Worm (Caenorhabditis elegans): ENCODE results near the gene B0035.21.

B0035.21 gene

DNA sequence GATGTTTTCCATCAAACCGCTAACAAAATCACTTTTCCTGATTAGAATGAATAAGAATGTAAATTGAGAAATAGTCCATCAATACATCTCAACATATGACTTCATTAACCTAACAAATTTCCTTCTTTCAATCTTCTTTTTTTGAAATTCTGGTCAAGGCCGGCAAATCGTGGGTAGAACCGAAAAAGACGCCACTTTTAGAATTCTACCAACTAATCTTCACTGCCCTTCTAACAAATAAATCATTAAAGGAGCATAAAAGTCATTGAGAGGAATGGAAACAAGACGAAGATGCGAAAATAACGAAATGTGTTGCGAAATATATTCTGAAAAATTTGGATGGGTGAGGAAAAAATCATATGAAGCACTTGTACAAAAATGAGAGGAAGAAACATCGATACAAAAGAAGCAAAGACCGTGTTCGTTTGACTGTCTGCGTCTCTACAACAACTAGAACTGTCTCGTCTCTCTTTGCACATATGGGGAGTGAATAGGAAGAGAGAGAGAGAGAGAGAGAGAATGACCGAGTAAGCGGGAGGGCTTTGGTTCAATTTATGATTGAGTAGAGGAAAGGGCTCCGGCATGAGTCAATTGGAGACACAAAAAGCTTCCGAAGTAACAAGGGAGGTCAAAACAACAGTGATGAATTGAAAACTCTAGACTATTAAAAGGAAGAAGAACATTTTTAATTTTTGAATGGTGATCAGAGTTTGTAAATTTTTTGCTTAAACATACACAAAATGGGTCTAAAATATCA, 36.9 kb downstream of the B0035.21 start:
- TF ChIP-seq hnd-1 (tag; optimal IDR thresholded peaks at IDR 0.05) (no peak), tra-4 (tag; optimal IDR thresholded peaks at IDR 0.05) (no peak), scrt-1 (GFP tag; IDR thresholded peaks at IDR 0.05) (no peak), flt-1 (GFP tag; IDR thresholded peaks at IDR 0.05) (no peak), ama-1 (optimal IDR thresholded peaks at IDR 0.05) (no peak), hmg-4 (GFP tag; optimal IDR thresholded peaks at IDR 0.05) (no peak), tbx-37 (GFP tag; conservative IDR thresholded peaks at IDR 0.05) (no peak), F13C5.2 (tag; optimal IDR thresholded peaks at IDR 0.05) (no peak)

DNA sequence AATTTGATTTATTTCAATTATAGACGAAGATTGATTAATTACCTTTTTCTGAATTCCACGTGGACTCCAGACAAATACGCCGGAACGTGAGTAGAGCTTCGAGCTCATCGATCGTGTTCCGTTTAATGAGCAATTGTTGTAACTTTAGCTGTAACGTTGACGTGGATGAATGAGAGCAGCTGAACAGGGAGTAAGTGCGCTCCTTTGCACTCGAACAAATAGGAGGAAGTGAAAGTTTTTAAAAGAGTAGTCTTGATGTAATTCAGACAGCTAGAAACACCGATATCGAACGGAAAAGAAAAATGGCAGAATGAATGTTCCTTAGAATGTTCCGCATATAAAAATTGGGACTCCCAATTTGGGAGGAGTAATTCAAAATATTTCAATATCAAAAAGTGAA, 44.6 kb downstream of the B0035.21 start, which contains the start of gene sec-31:
Gene sec-31 (minus strand): TSS at position 148 of the 400 bp plus-strand sequence.
- TF ChIP-seq tbx-37 (GFP tag; conservative IDR thresholded peaks at IDR 0.05): no peak
- no peak for TF ChIP-seq F13C5.2 (tag; optimal IDR thresholded peaks at IDR 0.05)
- no peak for TF ChIP-seq ceh-36 (tag; optimal IDR thresholded peaks at IDR 0.05)
- TF ChIP-seq ama-1 (optimal IDR thresholded peaks at IDR 0.05): no peak
- TF ChIP-seq flt-1 (GFP tag; IDR thresholded peaks at IDR 0.05): no peak
- no peak for TF ChIP-seq ets-7 (tag; optimal IDR thresholded peaks at IDR 0.05)
- no peak for TF ChIP-seq hmg-4 (GFP tag; optimal IDR thresholded peaks at IDR 0.05)
- no peak for TF ChIP-seq pes-1 (GFP tag; IDR thresholded peaks at IDR 0.05)

- TF ChIP-seq pes-1 (GFP tag; IDR thresholded peaks at IDR 0.05) (no peak), flt-1 (GFP tag; IDR thresholded peaks at IDR 0.05) (no peak), tra-4 (tag; optimal IDR thresholded peaks at IDR 0.05) (no peak), ama-1 (optimal IDR thresholded peaks at IDR 0.05) (no peak), tbx-37 (GFP tag; conservative IDR thresholded peaks at IDR 0.05) (no peak), F13C5.2 (tag; optimal IDR thresholded peaks at IDR 0.05) (no peak), hmbx-1 (tag; optimal IDR thresholded peaks at IDR 0.05) (no peak), tbx-11 (GFP tag; IDR thresholded peaks at IDR 0.05) (no peak), hmg-4 (GFP tag; optimal IDR thresholded peaks at IDR 0.05) (no peak), ceh-13 (GFP tag; optimal IDR thresholded peaks at IDR 0.05) (no peak), scrt-1 (GFP tag; IDR thresholded peaks at IDR 0.05) (no peak), B0310.2 (tag; optimal IDR thresholded peaks at IDR 0.05) (no peak), ets-7 (tag; optimal IDR thresholded peaks at IDR 0.05) (no peak), ceh-36 (tag; optimal IDR thresholded peaks at IDR 0.05) (no peak), hnd-1 (tag; optimal IDR thresholded peaks at IDR 0.05) (no peak), sea-1 (GFP tag; conservative IDR thresholded peaks at IDR 0.05) (no peak), aly-1 (tag; optimal IDR thresholded peaks at IDR 0.05) (no peak)
Measured at ce11 chrIV:11372366-11372997, 45.4 kb downstream of the B0035.21 start, which contains the start of gene cbd-1. Gene cbd-1 (plus strand): TSS chrIV:11372991.

DNA sequence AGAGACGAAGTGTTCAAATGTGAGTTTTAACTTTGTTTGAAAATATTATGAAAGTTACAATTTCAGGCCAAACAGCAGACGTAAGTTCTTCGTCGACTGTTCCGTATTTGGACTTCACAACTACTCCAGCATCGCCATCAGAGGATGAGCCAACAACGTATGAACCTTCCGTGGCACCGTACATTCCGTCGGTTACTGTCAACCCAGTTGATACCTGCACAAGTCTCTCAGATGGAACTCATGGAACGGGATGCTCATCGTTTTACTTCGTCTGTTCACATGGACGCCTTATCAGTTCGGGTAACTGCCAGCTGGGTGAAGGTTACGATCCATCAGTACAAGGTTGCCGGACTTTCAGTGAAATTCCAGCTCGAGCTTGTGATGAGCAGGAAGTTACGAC, 48.7 kb downstream of the B0035.21 start:
- TF ChIP-seq tbx-11 (GFP tag; IDR thresholded peaks at IDR 0.05) (no peak), flt-1 (GFP tag; IDR thresholded peaks at IDR 0.05) (no peak), hmg-4 (GFP tag; optimal IDR thresholded peaks at IDR 0.05) (no peak), ama-1 (optimal IDR thresholded peaks at IDR 0.05) (no peak), ceh-13 (GFP tag; optimal IDR thresholded peaks at IDR 0.05) (no peak), hnd-1 (tag; optimal IDR thresholded peaks at IDR 0.05) (no peak), pes-1 (GFP tag; IDR thresholded peaks at IDR 0.05) (no peak), B0310.2 (tag; optimal IDR thresholded peaks at IDR 0.05) (no peak), tra-4 (tag; optimal IDR thresholded peaks at IDR 0.05) (no peak), tbx-37 (GFP tag; conservative IDR thresholded peaks at IDR 0.05) (no peak), aly-1 (tag; optimal IDR thresholded peaks at IDR 0.05) (no peak), hmbx-1 (tag; optimal IDR thresholded peaks at IDR 0.05) (no peak), F13C5.2 (tag; optimal IDR thresholded peaks at IDR 0.05) (no peak), ceh-36 (tag; optimal IDR thresholded peaks at IDR 0.05) (no peak)

Data from whole organism, early embryonic.